Fruit fly (Drosophila melanogaster) whole organism, embryonic: Measurements from ENCODE around the gene CG15143.

Experiments
- Atf3 ChIP-seq: fragments of 200-800 bp; sonication (Bioruptor generic); optimal IDR thresholded peaks from 3 replicates; lab custom pipeline; 2016; ENCODE audit warnings: missing biosample characterization, missing genetic modification characterization
- Blimp-1 ChIP-seq: fragments of 200-800 bp; sonication (Bioruptor generic); optimal IDR thresholded peaks from 3 replicates; lab custom pipeline; 2018; ENCODE audit warnings: missing biosample characterization, missing genetic modification characterization, mild to moderate bottlenecking, moderate library complexity, missing genetic modification reagents
- CG14667 ChIP-seq: fragments of 200-800 bp; sonication (Bioruptor generic); IDR thresholded peaks from 2 replicates; pipeline ENCODE4 v1.3.6; 2022; ENCODE audit warnings: missing biosample characterization, missing genetic modification characterization
- CG2199 ChIP-seq: fragments of 200-800 bp; sonication (Bioruptor generic); IDR thresholded peaks from 3 replicates; pipeline ENCODE4 v1.3.6; 2022; ENCODE audit warnings: missing biosample characterization, missing genetic modification characterization
- Chrac-16 ChIP-seq: fragments of 200-800 bp; sonication (Bioruptor generic); optimal IDR thresholded peaks from 3 replicates; lab custom pipeline; 2016; ENCODE audit warnings: missing biosample characterization, missing genetic modification characterization
- D19A ChIP-seq: fragments of 200-800 bp; optimal IDR thresholded peaks from 3 replicates; lab custom pipeline; 2019; ENCODE audit warnings: missing biosample characterization, mild to moderate bottlenecking, missing genetic modification characterization, moderate library complexity
- NC2β ChIP-seq: fragments of 200-800 bp; sonication (Bioruptor generic); optimal IDR thresholded peaks from 2 replicates; lab custom pipeline; 2016; ENCODE audit warnings: missing biosample characterization, missing genetic modification characterization
- ara ChIP-seq: fragments of 200-800 bp; sonication (Bioruptor generic); IDR thresholded peaks from 2 replicates; pipeline ENCODE4 v1.3.6; 2022; ENCODE audit warnings: missing biosample characterization, missing genetic modification characterization
- chif ChIP-seq, 2 experiments: fragments of 200-800 bp; sonication (Bioruptor generic); optimal IDR thresholded peaks; 3 replicates each; lab custom pipeline; 2016; ENCODE audit warnings: missing biosample characterization in 2 of 2, missing genetic modification characterization in 2 of 2
- org-1 ChIP-seq: fragments of 200-800 bp; sonication (Bioruptor generic); optimal IDR thresholded peaks from 2 replicates; lab custom pipeline; 2017; ENCODE audit warnings: missing biosample characterization, missing genetic modification characterization
- ranshi ChIP-seq: fragments of 200-800 bp; sonication (Bioruptor generic); IDR thresholded peaks from 2 replicates; pipeline ENCODE4 v1.3.6; 2022; ENCODE audit warnings: missing biosample characterization, missing genetic modification characterization
- repo ChIP-seq: fragments of 200-800 bp; sonication (Bioruptor generic); optimal IDR thresholded peaks from 2 replicates; lab custom pipeline; 2016; ENCODE audit warnings: missing biosample characterization, missing genetic modification characterization
- usp ChIP-seq: fragments of >200 bp; optimal IDR thresholded peaks from 2 replicates; lab custom pipeline; 2017; ENCODE audit warnings: missing biosample characterization, missing genetic modification characterization

dm6 chr2L:17561914-17562313 lies 37.6 kb upstream of the CG15143 start:
- TF ChIP-seq usp (GFP tag; lab: Kevin White, UChicago) (no peak), D19A (tag; lab: Kevin White, UChicago) (no peak), Atf3 (GFP tag; lab: Kevin White, UChicago) (no peak), Blimp-1 (GFP tag; lab: Kevin White, UChicago) (no peak), repo (GFP tag; lab: Kevin White, UChicago) (no peak), CG2199 (GFP tag; lab: Robert Waterston, UW) (no peak), ara (GFP tag; lab: Robert Waterston, UW) (no peak), org-1 (GFP tag; lab: Kevin White, UChicago) (no peak), ranshi (GFP tag; lab: Robert Waterston, UW) (no peak), Chrac-16 (GFP tag; lab: Kevin White, UChicago) (no peak), chif (GFP tag; optimal IDR thresholded peaks at IDR 0.05; lab: Kevin White, UChicago) (no peak), NC2β (no peak), CG14667 (GFP tag; lab: Robert Waterston, UW) (no peak)
